Fruit fly (Drosophila melanogaster) whole organism, wandering third instar larva: Measurements from ENCODE around the gene bun.

ENCODE experiments used
- CrebA ChIP-seq: fragments of 200-800 bp; sonication (Bioruptor generic); optimal IDR thresholded peaks from 2 replicates; lab custom pipeline; 2016; ENCODE audit warnings: missing biosample characterization, mild to moderate bottlenecking, missing genetic modification characterization, borderline replicate concordance
- Dfd ChIP-seq: fragments of >200 bp; optimal IDR thresholded peaks from 2 replicates; lab custom pipeline; 2017; ENCODE audit warnings: missing biosample characterization, missing genetic modification characterization
- Myc ChIP-seq: fragments of >200 bp; optimal IDR thresholded peaks from 2 replicates; lab custom pipeline; 2017
- N ChIP-seq: fragments of >200 bp; optimal IDR thresholded peaks from 2 replicates; lab custom pipeline; 2018; ENCODE audit warnings: missing biosample characterization, missing external identifiers, missing genetic modification characterization
- OdsH ChIP-seq: fragments of 200-800 bp; sonication (Bioruptor generic); optimal IDR thresholded peaks from 2 replicates; lab custom pipeline; 2016; ENCODE audit warnings: missing biosample characterization, mild to moderate bottlenecking, missing genetic modification characterization
- br ChIP-seq: fragments of 200-800 bp; sonication (Bioruptor generic); optimal IDR thresholded peaks from 2 replicates; lab custom pipeline; 2016; ENCODE audit warnings: missing biosample characterization, missing genetic modification characterization
- dmrt93B ChIP-seq: fragments of 200-800 bp; sonication (Bioruptor generic); optimal IDR thresholded peaks from 2 replicates; lab custom pipeline; 2018; ENCODE audit warnings: missing biosample characterization, mild to moderate bottlenecking, missing genetic modification characterization
- dsf ChIP-seq: sonication (Bioruptor generic); optimal IDR thresholded peaks from 2 replicates; lab custom pipeline; 2016; ENCODE audit warnings: missing biosample characterization, missing genetic modification characterization, borderline replicate concordance
- ey ChIP-seq: fragments of 200-800 bp; sonication (Bioruptor generic); optimal IDR thresholded peaks from 2 replicates; lab custom pipeline; 2016; ENCODE audit warnings: missing biosample characterization, missing genetic modification characterization
- h ChIP-seq: fragments of 200-800 bp; sonication (Bioruptor generic); optimal IDR thresholded peaks from 3 replicates; lab custom pipeline; 2016; ENCODE audit warnings: missing biosample characterization, mild to moderate bottlenecking, missing genetic modification characterization
- pan ChIP-seq: fragments of >200 bp; optimal IDR thresholded peaks from 2 replicates; lab custom pipeline; 2017
- psq ChIP-seq: fragments of 200-800 bp; sonication (Bioruptor generic); optimal IDR thresholded peaks from 3 replicates; lab custom pipeline; 2017; ENCODE audit warnings: missing biosample characterization, mild to moderate bottlenecking, missing genetic modification characterization, moderate library complexity
- sv ChIP-seq: fragments of 200-800 bp; sonication (Bioruptor generic); optimal IDR thresholded peaks from 3 replicates; lab custom pipeline; 2016; ENCODE audit warnings: missing biosample characterization, missing genetic modification characterization
- tai ChIP-seq: sonication (Bioruptor generic); optimal IDR thresholded peaks from 2 replicates; lab custom pipeline; 2016; ENCODE audit warnings: missing biosample characterization, missing genetic modification characterization

DNA sequence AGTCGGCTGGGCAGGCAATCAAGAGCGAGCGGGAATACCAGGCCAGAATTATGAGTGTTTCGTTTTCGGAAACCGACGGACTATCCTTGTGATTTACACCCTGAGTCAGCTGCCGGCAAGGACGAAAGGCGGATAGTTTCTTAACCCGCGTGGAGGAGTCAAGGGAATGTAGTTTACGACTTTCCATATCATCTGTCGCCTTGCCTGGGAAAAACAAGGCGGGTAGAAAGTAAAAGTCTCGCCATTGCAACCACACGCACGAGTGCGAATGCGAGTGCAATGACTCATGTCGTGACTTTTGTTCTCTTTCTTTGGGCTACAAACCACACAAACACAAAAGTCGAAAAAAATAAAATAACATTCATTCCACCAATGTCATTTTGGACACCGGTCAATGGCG, 67.9 kb downstream of the bun start:
- TF ChIP-seq pan (lab: Kevin White, UChicago) = no peak
- TF ChIP-seq psq = no peak
- no peak for TF ChIP-seq h (GFP tag; lab: Kevin White, UChicago)
- no peak for TF ChIP-seq N (GFP tag; lab: Kevin White, UChicago)
- no peak for TF ChIP-seq br (GFP tag; lab: Kevin White, UChicago)
- TF ChIP-seq ey (GFP tag; lab: Kevin White, UChicago) = no peak
- no peak for TF ChIP-seq OdsH (GFP tag; lab: Kevin White, UChicago)
- no peak for TF ChIP-seq CrebA (GFP tag; lab: Kevin White, UChicago)
- no peak for TF ChIP-seq tai (GFP tag; lab: Kevin White, UChicago)
- TF ChIP-seq Dfd (GFP tag; lab: Kevin White, UChicago) = no peak
- no peak for TF ChIP-seq dmrt93B (GFP tag; lab: Kevin White, UChicago)
- TF ChIP-seq dsf (GFP tag; lab: Kevin White, UChicago) = no peak
- TF ChIP-seq Myc = no peak
- no peak for TF ChIP-seq sv (GFP tag; lab: Kevin White, UChicago)
